Worm (Caenorhabditis elegans) whole organism, L1 larva: ENCODE data around the gene atg-9.

Experiments
- C04F5.9 ChIP-seq: sonication (generic microtip); optimal IDR thresholded peaks from 2 replicates; lab custom pipeline; 2016; ENCODE audit warnings: missing genetic modification characterization, missing compliant biosample characterization
- aha-1 ChIP-seq: fragments of 150-350 bp; optimal IDR thresholded peaks from 2 replicates; lab custom pipeline; 2014; ENCODE audit warnings: missing biosample characterization, missing genetic modification characterization
- aly-2 ChIP-seq: fragments of 150-350 bp; optimal IDR thresholded peaks from 2 replicates; lab custom pipeline; 2014; ENCODE audit warnings: missing biosample characterization, missing genetic modification characterization
- ceh-8 ChIP-seq: fragments of 200-800 bp; sonication (Bioruptor generic); optimal IDR thresholded peaks from 2 replicates; lab custom pipeline; 2018; ENCODE audit warnings: mild to moderate bottlenecking, missing genetic modification characterization, moderate library complexity, missing compliant biosample characterization
- dsc-1 ChIP-seq: sonication (generic microtip); optimal IDR thresholded peaks from 2 replicates; lab custom pipeline; 2016; ENCODE audit warnings: mild to moderate bottlenecking, missing genetic modification characterization, missing compliant biosample characterization
- efl-1 ChIP-seq, 4 experiments: fragments of 150-350 bp; optimal IDR thresholded peaks in 3 of 4; peaks in 1 of 4; 1 replicate in 1 of 4; 2 replicates in 3 of 4; lab custom pipeline; 2014; ENCODE audit warnings: missing biosample characterization in 2 of 4, missing genetic modification characterization in 2 of 4, missing genetic modification reagents in 2 of 4
- egl-13 ChIP-seq: sonication (generic microtip); optimal IDR thresholded peaks from 2 replicates; lab custom pipeline; 2016; ENCODE audit warnings: missing genotype, missing genetic modification reagents, missing genetic modification characterization, missing compliant biosample characterization
- egl-27 ChIP-seq, 2 experiments: fragments of 150-350 bp in 1 of 2; sonication (generic microtip); optimal IDR thresholded peaks; 3 replicates each; lab custom pipeline; 2017 to 2018; ENCODE audit warnings: missing biosample characterization in 2 of 2, missing genetic modification characterization in 2 of 2, missing genetic modification reagents in 2 of 2
- elt-2 ChIP-seq: sonication (generic microtip); optimal IDR thresholded peaks from 2 replicates; lab custom pipeline; 2016; ENCODE audit warnings: missing genetic modification characterization, mild to moderate bottlenecking, inconsistent platforms, missing compliant biosample characterization, missing genetic modification reagents
- ets-5 ChIP-seq: fragments of 200-800 bp; sonication (Bioruptor generic); IDR thresholded peaks from 2 replicates; pipeline ENCODE4 v1.3.6; 2022; ENCODE audit warnings: missing genetic modification characterization, missing compliant biosample characterization
- hlh-4 ChIP-seq: sonication (generic microtip); optimal IDR thresholded peaks from 2 replicates; lab custom pipeline; 2016; ENCODE audit warnings: mild to moderate bottlenecking, missing genetic modification characterization, missing compliant biosample characterization
- isw-1 ChIP-seq: fragments of 200-800 bp; sonication (Bioruptor generic); IDR thresholded peaks from 2 replicates; pipeline ENCODE4 v1.3.6; 2022; ENCODE audit warnings: missing genetic modification characterization, missing compliant biosample characterization
- jun-1 ChIP-seq: fragments of 150-350 bp; optimal IDR thresholded peaks from 2 replicates; lab custom pipeline; 2014; ENCODE audit warnings: missing biosample characterization, missing genetic modification reagents, missing genetic modification characterization
- lin-13 ChIP-seq: fragments of 150-350 bp; optimal IDR thresholded peaks from 2 replicates; lab custom pipeline; 2014; ENCODE audit warnings: missing biosample characterization, missing genetic modification reagents, missing genetic modification characterization
- lin-35 ChIP-seq, 2 experiments: fragments of 150-350 bp; optimal IDR thresholded peaks; 2 replicates each; lab custom pipeline; 2014; ENCODE audit warnings: missing biosample characterization in 2 of 2, missing genetic modification characterization in 2 of 2, missing genetic modification reagents in 2 of 2
- lir-3 ChIP-seq: sonication (generic microtip); optimal IDR thresholded peaks from 2 replicates; lab custom pipeline; 2016; ENCODE audit warnings: mild to moderate bottlenecking, missing genetic modification characterization, moderate library complexity, missing compliant biosample characterization; ENCODE audit not compliant: poor library complexity
- mef-2 ChIP-seq: fragments of 150-350 bp; optimal IDR thresholded peaks from 2 replicates; lab custom pipeline; 2014; ENCODE audit warnings: missing biosample characterization, missing genetic modification characterization
- nhr-12 ChIP-seq: sonication (generic microtip); optimal IDR thresholded peaks from 2 replicates; lab custom pipeline; 2017; ENCODE audit warnings: missing biosample characterization, missing genetic modification characterization
- nhr-20 ChIP-seq: sonication (generic microtip); optimal IDR thresholded peaks from 2 replicates; lab custom pipeline; 2016; ENCODE audit warnings: mild to moderate bottlenecking, missing genetic modification characterization, missing compliant biosample characterization
- nhr-76 ChIP-seq: sonication (generic microtip); optimal IDR thresholded peaks from 2 replicates; lab custom pipeline; 2017; ENCODE audit warnings: missing biosample characterization, missing genetic modification characterization
- nhr-84 ChIP-seq: sonication (generic microtip); optimal IDR thresholded peaks from 2 replicates; lab custom pipeline; 2017; ENCODE audit warnings: missing biosample characterization, missing genetic modification characterization
- nhr-85 ChIP-seq: sonication (generic microtip); peaks from one replicate; lab custom pipeline; 2016; ENCODE audit warnings: missing genetic modification characterization, inconsistent platforms, missing compliant biosample characterization
- nhr-90 ChIP-seq: sonication (generic microtip); optimal IDR thresholded peaks from 2 replicates; lab custom pipeline; 2016; ENCODE audit warnings: mild to moderate bottlenecking, missing genetic modification characterization, missing compliant biosample characterization; ENCODE audit not compliant: poor library complexity
- pax-3 ChIP-seq: fragments of 200-800 bp; sonication (Bioruptor generic); optimal IDR thresholded peaks from 2 replicates; lab custom pipeline; 2018; ENCODE audit warnings: mild to moderate bottlenecking, missing genetic modification characterization, moderate library complexity, missing compliant biosample characterization
- pqm-1 ChIP-seq: sonication (generic microtip); optimal IDR thresholded peaks from 3 replicates; lab custom pipeline; 2017; ENCODE audit warnings: missing biosample characterization, missing genetic modification characterization
- sox-4 ChIP-seq: sonication (generic microtip); optimal IDR thresholded peaks from 2 replicates; lab custom pipeline; 2016; ENCODE audit warnings: missing genetic modification characterization, missing compliant biosample characterization
- sptf-1 ChIP-seq: fragments of 150-350 bp; optimal IDR thresholded peaks from 2 replicates; lab custom pipeline; 2014; ENCODE audit warnings: missing biosample characterization, missing genetic modification characterization
- sup-37 ChIP-seq: fragments of 200-800 bp; sonication (Bioruptor generic); optimal IDR thresholded peaks from 2 replicates; lab custom pipeline; 2018; ENCODE audit warnings: mild to moderate bottlenecking, missing genetic modification characterization, missing compliant biosample characterization
- unc-62 ChIP-seq: fragments of 150-350 bp; optimal IDR thresholded peaks from 2 replicates; lab custom pipeline; 2014; ENCODE audit warnings: missing biosample characterization, missing genetic modification reagents, missing genetic modification characterization

atg-9 gene

ce11 chrV:332585-332984 lies 16.6 kb upstream of the atg-9 start:
- peak in 1 of 2 experiments; percentile 22 for TF ChIP-seq lin-35 (GFP tag; optimal IDR thresholded peaks at IDR 0.05; lab: Kevin White, UChicago)
- TF ChIP-seq elt-2, result peak; percentile 85
- TF ChIP-seq nhr-84, result no peak
- peak; percentile 63 for TF ChIP-seq pqm-1

- TF ChIP-seq elt-2 (peak; percentile 95), efl-1 (optimal IDR thresholded peaks at IDR 0.05; lab: Kevin White, UChicago) (no peak), efl-1 (GFP tag; optimal IDR thresholded peaks at IDR 0.05 in 1 of 2; lab: Kevin White, UChicago) (peak in 1 of 2 experiments; percentile 83), nhr-20 (tag; lab: Kevin White, UChicago) (peak; percentile 10), jun-1 (tag; lab: Kevin White, UChicago) (peak; percentile 67), pax-3 (tag; lab: Kevin White, UChicago) (peak; percentile 36), ets-5 (no peak), mef-2 (tag; lab: Kevin White, UChicago) (no peak), lin-35 (GFP tag; optimal IDR thresholded peaks at IDR 0.05; lab: Kevin White, UChicago) (peak in 1 of 2 experiments; percentile 6), nhr-90 (tag; lab: Kevin White, UChicago) (peak; percentile 17), pqm-1 (peak; percentile 9), sptf-1 (no peak)
Observed at ce11 chrV:333713-334112, 15.5 kb upstream of the atg-9 start.

- TF ChIP-seq aly-2 (tag; lab: Kevin White, UChicago), result no peak
- TF ChIP-seq lin-13 (GFP tag; lab: Kevin White, UChicago), result no peak
- TF ChIP-seq sox-4, result no peak
Observed at ce11 chrV:336350-336749, 12.8 kb upstream of the atg-9 start, which contains the start of gene dmd-8. TSS of gene dmd-8 (minus strand) at chrV:336450.

- TF ChIP-seq hlh-4 (tag; lab: Kevin White, UChicago) (peak; percentile 78), egl-27 (tag; optimal IDR thresholded peaks at IDR 0.05; lab: Kevin White, UChicago) (no peak)
Observed at ce11 chrV:342346-342745, 6.8 kb upstream of the atg-9 start.

- no peak for TF ChIP-seq sup-37 (GFP tag; lab: Kevin White, UChicago)
- TF ChIP-seq isw-1 (GFP tag; lab: Robert Waterston, UW), result no peak
- no peak for TF ChIP-seq hlh-4 (tag; lab: Kevin White, UChicago)
- TF ChIP-seq dsc-1 (tag; lab: Kevin White, UChicago), result no peak
- no peak for TF ChIP-seq pax-3 (tag; lab: Kevin White, UChicago)
- TF ChIP-seq lin-13 (GFP tag; lab: Kevin White, UChicago), result no peak
- no peak for TF ChIP-seq ceh-8
- TF ChIP-seq lin-35 (GFP tag; optimal IDR thresholded peaks at IDR 0.05; lab: Kevin White, UChicago), result no peak
- no peak for TF ChIP-seq aly-2 (tag; lab: Kevin White, UChicago)
- no peak for TF ChIP-seq ets-5
- TF ChIP-seq efl-1 (optimal IDR thresholded peaks at IDR 0.05; lab: Kevin White, UChicago), result no peak
- TF ChIP-seq efl-1 (GFP tag; optimal IDR thresholded peaks at IDR 0.05 in 1 of 2; lab: Kevin White, UChicago), result no peak
- no peak for TF ChIP-seq nhr-12 (tag; lab: Kevin White, UChicago)
- no peak for TF ChIP-seq nhr-90 (tag; lab: Kevin White, UChicago)
- TF ChIP-seq egl-13 (tag; lab: Kevin White, UChicago), result no peak
- no peak for TF ChIP-seq lir-3 (tag; lab: Kevin White, UChicago)
- TF ChIP-seq unc-62 (GFP tag; lab: Kevin White, UChicago), result no peak
- TF ChIP-seq aha-1, result no peak
Observed at ce11 chrV:343128-343527, 6.1 kb upstream of the atg-9 start, which contains the start of gene wago-10. TSS of gene wago-10 (plus strand) at chrV:343428.

- TF ChIP-seq nhr-20 (tag; lab: Kevin White, UChicago) (no peak), egl-13 (tag; lab: Kevin White, UChicago) (no peak), C04F5.9 (no peak), sup-37 (GFP tag; lab: Kevin White, UChicago) (no peak), nhr-76 (tag; lab: Kevin White, UChicago) (no peak), nhr-85 (tag; lab: Kevin White, UChicago) (peak; percentile 6)
Observed at ce11 chrV:343546-343945, 5.6 kb upstream of the atg-9 start.
